Fruit fly (Drosophila melanogaster): ENCODE measurements around the gene Hira.

The Hira gene

DNA sequence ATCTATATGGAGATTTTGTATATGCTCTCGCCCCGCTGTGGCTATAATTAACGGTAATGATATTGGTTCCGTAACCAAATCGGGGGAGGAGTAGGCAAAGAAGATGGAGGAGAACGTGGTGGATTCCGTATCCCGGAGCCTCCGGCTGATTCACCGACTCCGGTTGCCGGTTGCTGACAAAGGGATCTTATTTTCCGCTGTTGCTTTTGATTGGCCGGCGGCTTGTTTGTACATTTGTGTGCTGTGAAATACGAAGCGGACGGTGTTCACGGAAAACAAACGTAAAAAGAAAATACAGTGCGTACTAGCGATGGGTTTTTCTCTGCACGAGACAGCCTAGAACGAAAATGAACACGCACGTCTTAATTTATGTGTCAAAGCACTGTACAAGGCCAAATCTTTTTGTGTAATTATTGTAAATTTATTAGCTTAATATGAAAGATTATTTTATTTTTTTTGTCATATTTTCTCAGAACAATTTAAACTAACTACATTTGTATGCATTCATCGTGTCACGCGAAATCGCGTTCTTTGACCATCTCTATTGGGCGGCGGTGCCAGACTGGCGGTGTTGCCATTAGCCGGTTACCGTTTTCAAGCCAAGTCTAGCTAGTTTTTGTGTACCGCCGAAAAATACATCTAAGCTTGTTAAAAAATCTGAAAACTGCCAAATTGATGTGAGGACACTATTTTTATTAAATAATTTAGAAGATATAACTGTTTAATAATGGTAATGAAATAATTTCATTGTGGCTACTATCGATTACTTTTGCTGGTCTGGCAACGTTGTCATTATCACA is 12.4 kb downstream of the Hira start, which contains the start of the genes Pdp and Rab39 (continued):
- TF ChIP-seq Dll (GFP tag; IDR thresholded peaks at IDR 0.05; ENCODE audit: partially characterized antibody): peak; percentile 98
- TF ChIP-seq crp (GFP tag; optimal IDR thresholded peaks at IDR 0.05): peak in 1 of 2 experiments; percentile 37
- TF ChIP-seq zen2 (GFP tag; IDR thresholded peaks at IDR 0.05; ENCODE audit: partially characterized antibody): peak; percentile 79; the same call in 2 of the 3 replicates
- TF ChIP-seq tap (tag; optimal IDR thresholded peaks at IDR 0.05): no peak
- TF ChIP-seq sens-2 (GFP tag; IDR thresholded peaks at IDR 0.05): no peak
- TF ChIP-seq Myb (GFP tag; optimal IDR thresholded peaks at IDR 0.05): peak; percentile 43
- peak; percentile 94 for TF ChIP-seq Med (GFP tag)
- TF ChIP-seq Stat92E (GFP tag; optimal IDR thresholded peaks at IDR 0.05): no peak
- peak; percentile 63 to 66 for TF ChIP-seq chif (GFP tag; optimal IDR thresholded peaks at IDR 0.05)
- peak; percentile 70 for TF ChIP-seq fd3F (GFP tag; optimal IDR thresholded peaks at IDR 0.05)
- peak; percentile 80 for TF ChIP-seq Abd-B (GFP tag; optimal IDR thresholded peaks at IDR 0.05)
- TF ChIP-seq gem (tag; optimal IDR thresholded peaks at IDR 0.05): peak; percentile 83
- TF ChIP-seq D19A (tag; optimal IDR thresholded peaks at IDR 0.05): no peak
- TF ChIP-seq Dip2 (GFP tag; IDR thresholded peaks at IDR 0.05): no peak
- TF ChIP-seq CG11398 (GFP tag; optimal IDR thresholded peaks at IDR 0.05): no peak
- no peak for TF ChIP-seq nau (GFP tag; optimal IDR thresholded peaks at IDR 0.05)
- peak; percentile 75 for TF ChIP-seq lmd (GFP tag; IDR thresholded peaks at IDR 0.05)
- TF ChIP-seq wor (GFP tag; IDR thresholded peaks at IDR 0.05): peak; percentile 22; the same call in 1 of the 2 replicates
- peak; percentile 90 for TF ChIP-seq unc-4 (GFP tag; IDR thresholded peaks at IDR 0.05; ENCODE audit: partially characterized antibody)
- TF ChIP-seq nerfin-2 (GFP tag; IDR thresholded peaks at IDR 0.05; ENCODE audit: partially characterized antibody): peak; percentile 76
- peak; percentile 17 for TF ChIP-seq CG3838 (GFP tag; optimal IDR thresholded peaks at IDR 0.05)
- TF ChIP-seq CG8281 (tag; optimal IDR thresholded peaks at IDR 0.05): peak; percentile 36
- peak; percentile 92 for TF ChIP-seq CG34224 (GFP tag; IDR thresholded peaks at IDR 0.05; ENCODE audit: partially characterized antibody)
- peak; percentile 30; the same call in 1 of the 2 replicates for TF ChIP-seq CkIIα-i1 (GFP tag; IDR thresholded peaks at IDR 0.05)
- TF ChIP-seq CG6791 (GFP tag; IDR thresholded peaks at IDR 0.05; ENCODE audit: partially characterized antibody): peak; percentile 85; the same call in 1 of the 3 replicates
- TF ChIP-seq bbx (GFP tag; IDR thresholded peaks at IDR 0.05; ENCODE audit: partially characterized antibody): peak; percentile 82
- TF ChIP-seq HmgZ (tag; optimal IDR thresholded peaks at IDR 0.05): peak; percentile 74
- peak; percentile 72 for TF ChIP-seq ewg (GFP tag; optimal IDR thresholded peaks at IDR 0.05)
- peak; percentile 13 for TF ChIP-seq Elba2 (GFP tag; optimal IDR thresholded peaks at IDR 0.05)
- no peak for TF ChIP-seq dati (GFP tag; IDR thresholded peaks at IDR 0.05)
- peak; percentile 76 for TF ChIP-seq CG16815 (GFP tag; optimal IDR thresholded peaks at IDR 0.05)
- no peak for TF ChIP-seq pita (GFP tag; optimal IDR thresholded peaks at IDR 0.05)
- peak; percentile 68 for TF ChIP-seq Sox102F (GFP tag; optimal IDR thresholded peaks at IDR 0.05)
- peak; percentile 74 for TF ChIP-seq CG7839 (tag; optimal IDR thresholded peaks at IDR 0.05)
- TF ChIP-seq sug (tag; optimal IDR thresholded peaks at IDR 0.05): peak; percentile 83
- peak; percentile 74 for TF ChIP-seq CG1233 (GFP tag; optimal IDR thresholded peaks at IDR 0.05)
- TF ChIP-seq CG12155 (GFP tag; optimal IDR thresholded peaks at IDR 0.05): peak; percentile 95
- TF ChIP-seq unpg (GFP tag; optimal IDR thresholded peaks at IDR 0.05): peak; percentile 73
- peak; percentile 51 for TF ChIP-seq CG10959 (GFP tag; IDR thresholded peaks at IDR 0.05)
- no peak for TF ChIP-seq CG6683 (GFP tag; optimal IDR thresholded peaks at IDR 0.05)
- TF ChIP-seq CG4424 (GFP tag; optimal IDR thresholded peaks at IDR 0.05): peak; percentile 77
- TF ChIP-seq ken (GFP tag; IDR thresholded peaks at IDR 0.05): peak; percentile 75; the same call in 2 of the 3 replicates
- no peak for TF ChIP-seq gsb-n (tag; optimal IDR thresholded peaks at IDR 0.05)
- no peak for TF ChIP-seq btn (GFP tag; optimal IDR thresholded peaks at IDR 0.05)
- TF ChIP-seq Ets97D (GFP tag; optimal IDR thresholded peaks at IDR 0.05): peak; percentile 64
- TF ChIP-seq hb (GFP tag; IDR thresholded peaks at IDR 0.05; ENCODE audit: partially characterized antibody): peak; percentile 90
- TF ChIP-seq luna (GFP tag; optimal IDR thresholded peaks at IDR 0.05): no peak
